Worm (Caenorhabditis elegans): ENCODE measurements around the gene irld-60.

The irld-60 gene

DNA sequence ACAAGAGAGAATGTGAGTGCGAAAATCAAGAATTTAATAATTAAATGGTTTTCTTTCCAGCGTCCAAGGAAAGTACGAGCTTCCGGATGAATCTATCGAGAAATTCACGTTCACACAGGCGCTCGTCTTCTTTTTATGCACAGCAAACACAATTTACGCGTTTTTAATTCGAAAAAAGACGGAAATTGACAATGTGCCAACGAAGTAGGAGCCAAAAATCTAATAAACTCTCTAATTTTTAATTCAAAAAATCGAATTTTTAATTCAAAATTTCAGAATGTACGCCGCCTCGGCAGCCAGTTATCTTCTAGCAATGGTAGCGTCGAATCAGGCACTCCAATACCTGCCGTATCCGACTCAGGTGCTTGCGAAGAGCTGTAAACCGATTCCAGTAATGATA lies 39.0 kb downstream of the irld-60 start:
- no peak for TF ChIP-seq klf-2 (GFP tag; conservative IDR thresholded peaks at IDR 0.05)
- no peak for TF ChIP-seq T22C8.4 (GFP tag; IDR thresholded peaks at IDR 0.05)

DNA sequence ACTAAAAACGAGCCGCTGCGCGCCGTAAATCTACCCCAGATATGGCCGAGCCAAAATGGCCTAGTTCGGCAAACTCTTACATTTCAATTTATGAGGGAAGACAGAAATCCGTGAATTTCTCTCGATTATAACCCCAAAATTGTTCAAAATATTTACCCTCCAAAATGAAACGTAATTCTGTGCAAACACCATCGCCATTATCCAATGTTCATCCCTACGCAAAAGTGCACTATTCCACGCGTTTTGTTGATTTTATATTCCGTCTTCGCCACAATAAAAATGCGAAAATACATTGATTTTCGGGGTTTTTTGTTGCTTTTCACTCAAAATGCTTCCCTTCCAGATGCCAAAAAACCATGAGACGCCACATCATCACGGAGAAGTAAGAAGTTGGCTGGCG lies 39.5 kb downstream of the irld-60 start, which contains the start of gene hut-1:
TSS of gene hut-1 (plus strand) at position 344 of the 400 bp plus-strand sequence.
- no peak for TF ChIP-seq ref-1 (GFP tag; conservative IDR thresholded peaks at IDR 0.05)
- no peak for TF ChIP-seq ztf-29 (GFP tag; IDR thresholded peaks at IDR 0.05)
- TF ChIP-seq flt-1 (GFP tag; IDR thresholded peaks at IDR 0.05), result no peak
- no peak for TF ChIP-seq tab-1 (GFP tag; IDR thresholded peaks at IDR 0.05)
- no peak for TF ChIP-seq med-1 (GFP tag; optimal IDR thresholded peaks at IDR 0.05; ENCODE audit: insufficient read depth)
- no peak for TF ChIP-seq ztf-23 (GFP tag; IDR thresholded peaks at IDR 0.05)

DNA sequence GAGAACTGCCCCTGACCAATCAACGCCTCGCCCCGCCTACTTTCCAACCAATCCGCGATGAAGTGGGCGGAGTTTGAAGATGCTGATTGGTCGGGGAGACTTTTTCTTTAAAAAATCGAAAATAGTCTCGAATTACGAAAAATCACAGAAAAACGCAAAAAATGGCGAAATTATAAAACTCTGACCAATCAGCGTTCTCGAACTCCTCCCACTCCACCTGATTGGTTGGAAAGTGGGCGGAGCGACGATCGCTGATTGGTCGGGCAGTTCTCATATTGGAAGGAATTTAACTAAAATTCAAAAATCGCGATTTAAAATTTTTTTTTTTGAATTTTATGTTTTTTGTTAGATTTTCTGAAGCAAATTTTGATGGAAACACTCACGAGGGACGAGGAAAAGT lies 47.5 kb downstream of the irld-60 start:
- TF ChIP-seq klf-2 (GFP tag; conservative IDR thresholded peaks at IDR 0.05) (no peak), ztf-29 (GFP tag; IDR thresholded peaks at IDR 0.05) (no peak), med-1 (GFP tag; optimal IDR thresholded peaks at IDR 0.05; ENCODE audit: insufficient read depth) (no peak), tab-1 (GFP tag; IDR thresholded peaks at IDR 0.05) (no peak), ztf-23 (GFP tag; IDR thresholded peaks at IDR 0.05) (no peak), ref-1 (GFP tag; conservative IDR thresholded peaks at IDR 0.05) (no peak), flt-1 (GFP tag; IDR thresholded peaks at IDR 0.05) (no peak), T22C8.4 (GFP tag; IDR thresholded peaks at IDR 0.05) (no peak), cog-1 (tag; optimal IDR thresholded peaks at IDR 0.05) (no peak)

DNA sequence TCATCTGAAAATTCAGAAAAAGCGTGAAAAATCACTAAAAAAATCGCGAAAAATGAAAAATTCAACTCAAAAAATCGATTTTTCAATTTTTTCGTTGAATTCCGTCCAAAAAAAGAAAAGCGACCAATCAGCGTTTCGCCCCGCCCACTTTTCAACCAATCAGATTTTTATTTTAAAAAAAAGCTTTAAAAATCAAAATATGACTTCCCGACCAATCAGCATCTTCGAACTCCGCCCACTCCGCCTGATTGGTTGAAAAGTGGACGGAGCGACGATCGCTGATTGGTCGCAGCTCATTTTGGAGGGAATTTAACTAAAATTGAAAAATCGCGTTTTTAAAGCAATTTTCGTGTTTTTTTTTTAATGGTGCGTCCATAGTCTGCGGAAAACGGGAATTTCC lies 48.4 kb downstream of the irld-60 start:
- no peak for TF ChIP-seq cog-1 (tag; optimal IDR thresholded peaks at IDR 0.05)
- TF ChIP-seq med-1 (GFP tag; optimal IDR thresholded peaks at IDR 0.05; ENCODE audit: insufficient read depth), result no peak
- TF ChIP-seq ztf-29 (GFP tag; IDR thresholded peaks at IDR 0.05), result no peak
- no peak for TF ChIP-seq T22C8.4 (GFP tag; IDR thresholded peaks at IDR 0.05)
- no peak for TF ChIP-seq tab-1 (GFP tag; IDR thresholded peaks at IDR 0.05)
- TF ChIP-seq ztf-23 (GFP tag; IDR thresholded peaks at IDR 0.05), result no peak
- no peak for TF ChIP-seq ref-1 (GFP tag; conservative IDR thresholded peaks at IDR 0.05)
- TF ChIP-seq flt-1 (GFP tag; IDR thresholded peaks at IDR 0.05), result no peak
- TF ChIP-seq klf-2 (GFP tag; conservative IDR thresholded peaks at IDR 0.05), result no peak

DNA sequence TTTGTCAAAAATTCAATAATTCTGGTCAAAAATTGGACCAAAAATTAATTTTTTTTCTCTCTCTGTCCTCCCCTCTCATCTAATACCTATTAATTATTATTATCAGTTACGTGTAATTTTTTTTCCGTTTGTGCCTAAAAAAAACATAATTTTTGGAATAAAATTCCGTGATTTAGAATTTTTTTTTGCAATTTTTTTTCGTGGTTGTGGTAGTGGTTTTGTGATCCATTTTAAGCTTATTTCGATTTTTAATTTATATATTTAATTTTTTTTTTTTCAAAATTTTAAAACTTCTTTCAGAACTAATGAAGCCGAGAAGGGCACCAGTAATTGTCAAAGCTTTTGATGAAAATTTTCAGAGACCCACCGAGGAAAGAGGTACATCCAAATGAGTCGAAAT lies 51.5 kb downstream of the irld-60 start, which contains the start of gene sas-1:
TSS of gene sas-1 (plus strand) at position 301 of the 400 bp plus-strand sequence.
- TF ChIP-seq ztf-23 (GFP tag; IDR thresholded peaks at IDR 0.05), result no peak
- TF ChIP-seq flt-1 (GFP tag; IDR thresholded peaks at IDR 0.05), result no peak
- no peak for TF ChIP-seq ztf-29 (GFP tag; IDR thresholded peaks at IDR 0.05)
- TF ChIP-seq tab-1 (GFP tag; IDR thresholded peaks at IDR 0.05), result no peak
- TF ChIP-seq ref-1 (GFP tag; conservative IDR thresholded peaks at IDR 0.05), result no peak
- no peak for TF ChIP-seq T22C8.4 (GFP tag; IDR thresholded peaks at IDR 0.05)
- no peak for TF ChIP-seq klf-2 (GFP tag; conservative IDR thresholded peaks at IDR 0.05)
- TF ChIP-seq med-1 (GFP tag; optimal IDR thresholded peaks at IDR 0.05; ENCODE audit: insufficient read depth), result no peak
- TF ChIP-seq cog-1 (tag; optimal IDR thresholded peaks at IDR 0.05), result no peak

Data from whole organism, midembryonic.